Fruit fly (Drosophila melanogaster): Measurements from ENCODE around the gene Synd.

The Synd gene

dm6 chr3R:20859845-20860244 lies 27.2 kb downstream of the Synd start, which contains the start of gene Ir93a:
TSS of gene Ir93a (minus strand) at chr3R:20859945.
- no peak for TF ChIP-seq noc (tag; optimal IDR thresholded peaks at IDR 0.05)

DNA sequence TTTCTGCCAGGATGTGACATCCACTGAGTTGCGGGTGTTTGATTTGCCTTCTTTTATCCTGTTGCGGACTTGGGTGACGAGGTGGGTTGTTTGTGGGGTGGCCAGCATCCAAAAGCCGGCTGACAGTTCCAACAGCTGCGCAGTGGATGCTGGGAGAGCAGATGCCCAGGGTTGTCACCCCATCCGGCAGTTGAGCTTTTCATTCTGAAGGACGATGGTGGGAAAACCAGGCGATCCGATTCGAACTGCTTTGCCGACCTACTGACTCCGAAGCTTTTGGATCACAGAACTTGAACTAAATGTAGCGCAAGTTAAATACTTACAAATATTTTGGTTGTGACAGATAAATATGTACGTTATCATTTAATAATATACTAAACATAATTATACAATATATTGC lies 33.6 kb downstream of the Synd start, which contains the start of gene KaiR1D:
Gene KaiR1D, minus strand, starts transcription at position 28 of the 400 bp plus-strand sequence.
- no peak for TF ChIP-seq noc (tag; optimal IDR thresholded peaks at IDR 0.05)

DNA sequence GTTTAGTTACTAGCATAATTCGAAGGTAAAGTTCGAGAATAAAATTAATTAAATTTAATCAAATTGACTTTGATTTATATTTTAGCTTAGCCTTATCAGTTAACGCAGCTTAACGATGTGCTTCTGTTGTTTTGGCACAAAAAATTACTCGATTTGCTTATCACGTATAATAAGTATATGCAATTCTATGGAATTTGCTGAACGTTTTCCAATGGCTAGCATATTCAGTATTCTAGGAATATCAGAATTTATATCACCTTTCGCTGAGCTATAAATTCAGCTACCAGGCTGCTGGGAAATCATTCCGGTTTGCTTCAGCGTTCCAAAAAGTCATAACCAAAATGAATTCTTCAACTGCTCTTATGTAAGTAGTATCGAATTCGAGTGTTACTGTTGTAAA lies 38.1 kb downstream of the Synd start, which contains the start of gene TotA:
Gene TotA, plus strand, starts transcription at position 301 of the 400 bp plus-strand sequence.
- no peak for TF ChIP-seq noc (tag; optimal IDR thresholded peaks at IDR 0.05)

- no peak for TF ChIP-seq noc (tag; optimal IDR thresholded peaks at IDR 0.05)
Observed at dm6 chr3R:20872688-20873087, 40.1 kb downstream of the Synd start, which contains the start of gene TotC. TSS of gene TotC (plus strand) at chr3R:20872988.

DNA sequence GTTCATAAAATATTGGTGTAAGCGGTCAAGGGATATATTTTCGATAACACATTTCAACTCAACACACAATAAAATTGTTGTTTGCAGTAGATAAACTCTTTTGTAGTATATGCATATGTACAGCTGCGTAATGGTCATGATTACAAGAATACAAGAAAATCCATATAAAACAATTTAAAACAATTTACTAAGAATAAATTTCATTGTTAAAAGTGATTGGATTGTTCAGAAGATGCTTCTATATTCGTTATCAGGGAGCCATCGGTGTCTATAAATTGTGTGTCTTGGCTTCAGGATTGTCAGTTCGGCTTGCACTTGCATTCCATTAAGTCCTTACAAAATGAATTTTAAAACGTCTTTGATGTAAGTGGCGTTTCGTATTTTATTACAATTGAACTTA lies 41.0 kb downstream of the Synd start, which contains the start of gene TotB:
Gene TotB, plus strand, starts transcription at position 301 of the 400 bp plus-strand sequence.
- TF ChIP-seq noc (tag; optimal IDR thresholded peaks at IDR 0.05): no peak

DNA sequence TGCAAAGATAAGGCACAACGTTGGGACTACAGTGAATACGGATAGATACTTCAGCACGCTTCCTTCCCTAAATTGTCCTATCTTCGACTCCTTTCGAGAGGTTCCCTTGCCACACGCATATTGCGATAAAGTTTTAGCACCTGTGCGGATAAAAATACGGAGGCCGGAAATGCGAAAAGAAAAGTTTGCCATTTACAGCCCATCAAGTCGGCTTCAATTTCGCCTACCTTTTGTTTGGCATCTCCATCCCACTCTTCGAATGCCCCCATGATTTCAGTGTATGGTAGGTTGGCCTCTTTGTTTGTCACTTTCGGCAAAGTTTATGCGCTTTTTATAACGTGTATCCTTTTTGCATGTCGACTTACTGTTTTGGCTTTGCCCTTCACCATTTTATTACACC lies 44.1 kb downstream of the Synd start:
- no peak for TF ChIP-seq noc (tag; optimal IDR thresholded peaks at IDR 0.05)

- no peak for TF ChIP-seq noc (tag; optimal IDR thresholded peaks at IDR 0.05)
Observed at dm6 chr3R:20877436-20877835, 44.8 kb downstream of the Synd start, which contains the start of gene TotZ. TSS of gene TotZ (plus strand) at chr3R:20877736.
